Fruit fly (Drosophila melanogaster) whole organism: ENCODE measurements around the gene Rok.

Experiments used
- CG8478 ChIP-seq: fragments of >200 bp; optimal IDR thresholded peaks from 2 replicates; lab custom pipeline; 2018; ENCODE audit warnings: inconsistent platforms
- psq ChIP-seq: fragments of >200 bp; optimal IDR thresholded peaks from 2 replicates; lab custom pipeline; 2017

DNA sequence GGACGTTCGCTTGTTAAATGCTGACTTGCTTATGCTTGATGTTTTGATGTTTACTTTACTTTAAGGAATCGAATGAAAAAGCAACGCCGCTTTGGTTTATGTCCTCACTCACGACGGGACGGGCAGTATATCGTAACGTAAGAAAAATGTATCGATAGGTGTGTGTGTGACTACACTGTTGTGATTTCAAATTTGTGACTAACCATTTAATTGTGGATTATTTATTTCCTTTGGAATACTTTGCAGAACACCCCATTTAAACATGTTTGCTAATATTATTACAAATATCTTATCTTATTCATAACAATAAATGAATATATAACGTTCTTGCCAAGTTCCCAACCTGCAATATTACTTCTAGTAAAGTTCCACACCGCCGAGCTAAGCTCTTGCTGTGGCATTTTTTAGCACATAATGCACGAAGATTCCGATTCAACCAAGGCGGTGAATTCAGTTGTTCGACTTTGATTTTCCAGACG lies 17.8 kb upstream of the Rok start, which contains the start of the genes Nemp and r:
- no peak for TF ChIP-seq psq
- no peak for TF ChIP-seq CG8478 (lab: Kevin White, UChicago)
